Worm (Caenorhabditis elegans): ENCODE measurements around the gene acl-7.

acl-7 gene

ce11 chrII:12816412-12817146 is at the start of gene acl-7:
acl-7 (minus strand) TSS chrII:12816462.
- TF ChIP-seq nhr-80 (tag; optimal IDR thresholded peaks at IDR 0.05) (peak; percentile 76), akir-1 (GFP tag; optimal IDR thresholded peaks at IDR 0.05) (no peak), sptf-2 (GFP tag; optimal IDR thresholded peaks at IDR 0.05) (no peak), atf-7 (tag; optimal IDR thresholded peaks at IDR 0.05) (peak; percentile 23), mcd-1 (GFP tag; IDR thresholded peaks at IDR 0.05) (0 out of 2 replicates have a peak, but pooled peaks have one; percentile 27), Y67H2A.10 (GFP tag; conservative IDR thresholded peaks at IDR 0.05) (no peak)

- TF ChIP-seq F55B11.4 (tag; optimal IDR thresholded peaks at IDR 0.05; ENCODE audit: borderline replicate concordance, insufficient read depth) (no peak), F37B4.10 (GFP tag; IDR thresholded peaks at IDR 0.05) (no peak), rec-8 (tag; optimal IDR thresholded peaks at IDR 0.05) (no peak)
Observed at ce11 chrII:12865604-12866003, 49.3 kb upstream of the acl-7 start, which contains the start of gene snf-5. snf-5 (minus strand) TSS chrII:12865785.

- no peak for TF ChIP-seq ekl-4 (GFP tag; IDR thresholded peaks at IDR 0.05)
- TF ChIP-seq attf-5 (GFP tag; optimal IDR thresholded peaks at IDR 0.05), result no peak
- TF ChIP-seq let-607 (tag; optimal IDR thresholded peaks at IDR 0.05), result no peak
- no peak for TF ChIP-seq tlf-1 (GFP tag; optimal IDR thresholded peaks at IDR 0.05)
- TF ChIP-seq bed-1 (GFP tag; IDR thresholded peaks at IDR 0.05), result no peak
- no peak for TF ChIP-seq nhr-179 (tag; optimal IDR thresholded peaks at IDR 0.05)
- no peak for TF ChIP-seq snpc-4 (GFP tag; optimal IDR thresholded peaks at IDR 0.05)
- TF ChIP-seq snpc-4 (tag; optimal IDR thresholded peaks at IDR 0.05), result no peak
- TF ChIP-seq F23B12.7 (tag; optimal IDR thresholded peaks at IDR 0.05; ENCODE audit: insufficient read depth), result no peak
- no peak for TF ChIP-seq zim-3 (tag; optimal IDR thresholded peaks at IDR 0.05)
- no peak for TF ChIP-seq fkh-3 (tag; optimal IDR thresholded peaks at IDR 0.05)
Observed at ce11 chrII:12855900-12856299, 39.6 kb upstream of the acl-7 start, which contains the start of gene Y46G5A.29. Y46G5A.29 (plus strand) TSS chrII:12856200.

ce11 chrII:12850129-12850528 is 33.9 kb upstream of the acl-7 start, which contains the start of gene Y46G5A.28:
Y46G5A.28 (plus strand) TSS chrII:12850429.
- TF ChIP-seq zfh-2 (GFP tag; conservative IDR thresholded peaks at IDR 0.05) (no peak), attf-6 (GFP tag; IDR thresholded peaks at IDR 0.05) (no peak), snpc-3.4 (tag; optimal IDR thresholded peaks at IDR 0.05) (no peak), unc-62 (GFP tag; optimal IDR thresholded peaks at IDR 0.05) (no peak), Y56A3A.18 (GFP tag; IDR thresholded peaks at IDR 0.05) (no peak), ceh-79 (tag; optimal IDR thresholded peaks at IDR 0.05) (no peak), ztf-28 (GFP tag; IDR thresholded peaks at IDR 0.05) (no peak), F23B12.7 (tag; optimal IDR thresholded peaks at IDR 0.05; ENCODE audit: insufficient read depth) (no peak), ztf-22 (GFP tag; optimal IDR thresholded peaks at IDR 0.05) (no peak), ceh-40 (GFP tag; IDR thresholded peaks at IDR 0.05) (no peak), F57C9.4 (tag; optimal IDR thresholded peaks at IDR 0.05) (no peak), snpc-1.1 (tag; optimal IDR thresholded peaks at IDR 0.05; ENCODE audit: insufficient read depth) (no peak), Y67H2A.10 (GFP tag; conservative IDR thresholded peaks at IDR 0.05) (no peak), rec-8 (tag; optimal IDR thresholded peaks at IDR 0.05) (no peak)
